Fruit fly (Drosophila melanogaster) whole organism, embryonic: ENCODE measurements around the gene Idua.

Experiments used
- Awh ChIP-seq: fragments of 200-800 bp; sonication (Bioruptor generic); IDR thresholded peaks from 2 replicates; pipeline ENCODE4, ENCODE4 v1.3.6; 2022; ENCODE audit warnings: missing biosample characterization, missing genetic modification characterization
- CG10366 ChIP-seq: fragments of 200-800 bp; sonication (Bioruptor generic); IDR thresholded peaks from 2 replicates; pipeline ENCODE4 v1.3.6; 2022; ENCODE audit warnings: missing biosample characterization, missing genetic modification characterization
- CG11456 ChIP-seq: fragments of 200-800 bp; sonication (Bioruptor generic); IDR thresholded peaks from 3 replicates; pipeline ENCODE4 v1.3.6; 2022; ENCODE audit warnings: missing biosample characterization, missing genetic modification characterization
- CG12391 ChIP-seq: fragments of 200-800 bp; sonication (Bioruptor generic); optimal IDR thresholded peaks from 3 replicates; lab custom pipeline; 2018; ENCODE audit warnings: missing biosample characterization, mild to moderate bottlenecking, missing genetic modification characterization, moderate library complexity
- CG14441 ChIP-seq: fragments of 200-800 bp; sonication (Bioruptor generic); IDR thresholded peaks from 2 replicates; pipeline ENCODE4 v1.3.6; 2022; ENCODE audit warnings: missing biosample characterization, missing genetic modification characterization
- CG15269 ChIP-seq: fragments of 200-800 bp; sonication (Bioruptor generic); optimal IDR thresholded peaks from 2 replicates; lab custom pipeline; 2018; ENCODE audit warnings: missing biosample characterization, mild to moderate bottlenecking, missing genetic modification characterization, moderate library complexity
- CG16813 ChIP-seq: fragments of 200-800 bp; sonication (Bioruptor generic); IDR thresholded peaks from 3 replicates; pipeline ENCODE4 v1.3.6; 2022; ENCODE audit warnings: missing biosample characterization, missing genetic modification characterization; ENCODE audit not compliant: partially characterized antibody
- CG17385 ChIP-seq: fragments of 200-800 bp; sonication (Bioruptor generic); optimal IDR thresholded peaks from 3 replicates; lab custom pipeline; 2018; ENCODE audit warnings: missing biosample characterization, mild to moderate bottlenecking, missing genetic modification characterization
- CG18476 ChIP-seq: fragments of 200-800 bp; sonication (Bioruptor generic); optimal IDR thresholded peaks from 2 replicates; lab custom pipeline; 2016; ENCODE audit warnings: missing biosample characterization, mild to moderate bottlenecking, missing genetic modification characterization
- CG18619 ChIP-seq: fragments of 200-800 bp; sonication (Bioruptor generic); optimal IDR thresholded peaks from 3 replicates; lab custom pipeline; 2017; ENCODE audit warnings: missing biosample characterization, mild to moderate bottlenecking, missing genetic modification characterization
- CG2712 ChIP-seq: fragments of 200-800 bp; optimal IDR thresholded peaks from 3 replicates; lab custom pipeline; 2019; ENCODE audit warnings: missing biosample characterization, mild to moderate bottlenecking, missing genetic modification characterization, moderate library complexity
- CG31224 ChIP-seq: fragments of 200-800 bp; sonication (Bioruptor generic); IDR thresholded peaks from 2 replicates; pipeline ENCODE4 v1.3.6; 2022; ENCODE audit warnings: missing biosample characterization, missing genetic modification characterization
- CG32767 ChIP-seq: fragments of 200-800 bp; sonication (Bioruptor generic); IDR thresholded peaks from 2 replicates; pipeline ENCODE4 v1.3.6; 2022; ENCODE audit warnings: missing biosample characterization, missing genetic modification characterization
- CG3847 ChIP-seq: fragments of 200-800 bp; sonication (Bioruptor generic); IDR thresholded peaks from 2 replicates; pipeline ENCODE4 v1.3.6; 2022; ENCODE audit warnings: missing biosample characterization, missing genetic modification characterization
- CG7839 ChIP-seq: fragments of 200-800 bp; sonication (Bioruptor generic); optimal IDR thresholded peaks from 3 replicates; lab custom pipeline; 2018; ENCODE audit warnings: missing biosample characterization, mild to moderate bottlenecking, missing genetic modification characterization, moderate library complexity
- CG7928 ChIP-seq: fragments of 200-800 bp; sonication (Bioruptor generic); optimal IDR thresholded peaks from 2 replicates; lab custom pipeline; 2017; ENCODE audit warnings: missing biosample characterization, mild to moderate bottlenecking, missing genetic modification characterization
- CG9727 ChIP-seq: fragments of 200-800 bp; sonication (Bioruptor generic); optimal IDR thresholded peaks from 3 replicates; lab custom pipeline; 2017; ENCODE audit warnings: missing biosample characterization, mild to moderate bottlenecking, missing genetic modification characterization
- H15 ChIP-seq: fragments of 200-800 bp; sonication (Bioruptor generic); IDR thresholded peaks from 3 replicates; pipeline ENCODE4 v1.3.6; 2022; ENCODE audit warnings: missing biosample characterization, missing genetic modification characterization
- HLHmδ ChIP-seq: fragments of 200-800 bp; sonication (Bioruptor generic); optimal IDR thresholded peaks from 2 replicates; lab custom pipeline; 2018; ENCODE audit warnings: missing biosample characterization, mild to moderate bottlenecking, missing genetic modification characterization, moderate library complexity
- Hmr ChIP-seq: fragments of 200-800 bp; sonication (Bioruptor generic); optimal IDR thresholded peaks from 3 replicates; lab custom pipeline; 2017; ENCODE audit warnings: mild to moderate bottlenecking, missing biosample characterization, missing genetic modification reagents, missing genetic modification characterization
- Hsf ChIP-seq: fragments of 200-800 bp; sonication (Bioruptor generic); optimal IDR thresholded peaks from 3 replicates; lab custom pipeline; 2016; ENCODE audit warnings: missing biosample characterization, missing genetic modification characterization
- Mrtf ChIP-seq: fragments of 200-800 bp; sonication (Bioruptor generic); IDR thresholded peaks from 3 replicates; pipeline ENCODE4 v1.3.6; 2022; ENCODE audit warnings: missing biosample characterization, missing genetic modification characterization
- Oli ChIP-seq: fragments of 200-800 bp; sonication (Bioruptor generic); optimal IDR thresholded peaks from 2 replicates; lab custom pipeline; 2018; ENCODE audit warnings: missing biosample characterization, mild to moderate bottlenecking, missing genetic modification characterization, moderate library complexity
- Side ChIP-seq: fragments of 200-800 bp; sonication (Bioruptor generic); optimal IDR thresholded peaks from 2 replicates; lab custom pipeline; 2016; ENCODE audit warnings: missing biosample characterization, missing genetic modification characterization
- Sox102F ChIP-seq: fragments of 200-800 bp; sonication (Bioruptor generic); optimal IDR thresholded peaks from 2 replicates; lab custom pipeline; 2018; ENCODE audit warnings: missing biosample characterization, mild to moderate bottlenecking, missing genetic modification characterization, moderate library complexity
- Vsx1 ChIP-seq: fragments of 200-800 bp; sonication (Bioruptor generic); optimal IDR thresholded peaks from 2 replicates; lab custom pipeline; 2017; ENCODE audit warnings: missing biosample characterization, mild to moderate bottlenecking, missing genetic modification characterization, missing genetic modification reagents
- al ChIP-seq: fragments of 200-800 bp; sonication (Bioruptor generic); IDR thresholded peaks from 2 replicates; pipeline ENCODE4 v1.3.6; 2022; ENCODE audit warnings: missing biosample characterization, missing genetic modification characterization
- dati ChIP-seq: fragments of 200-800 bp; sonication (Bioruptor generic); IDR thresholded peaks from 2 replicates; pipeline ENCODE4 v1.3.6; 2022; ENCODE audit warnings: missing biosample characterization, missing genetic modification characterization
- en ChIP-seq: fragments of 200-800 bp; sonication (Bioruptor generic); optimal IDR thresholded peaks from 2 replicates; lab custom pipeline; 2016; ENCODE audit warnings: missing biosample characterization, missing genetic modification characterization
- grau ChIP-seq: fragments of 200-800 bp; optimal IDR thresholded peaks from 3 replicates; lab custom pipeline; 2019; ENCODE audit warnings: missing biosample characterization, mild to moderate bottlenecking, missing genetic modification characterization, moderate library complexity
- gro ChIP-seq: fragments of 200-800 bp; sonication (Bioruptor generic); optimal IDR thresholded peaks from 2 replicates; lab custom pipeline; 2016; ENCODE audit warnings: missing biosample characterization, missing genetic modification characterization
- her ChIP-seq: fragments of 200-800 bp; sonication (Bioruptor generic); optimal IDR thresholded peaks from 2 replicates; lab custom pipeline; 2016; ENCODE audit warnings: missing biosample characterization, missing genetic modification characterization
- kah ChIP-seq: fragments of 200-800 bp; sonication (Bioruptor generic); optimal IDR thresholded peaks from 2 replicates; lab custom pipeline; 2018; ENCODE audit warnings: missing biosample characterization, mild to moderate bottlenecking, missing genetic modification characterization
- lilli ChIP-seq: fragments of 200-800 bp; sonication (Bioruptor generic); optimal IDR thresholded peaks from 3 replicates; lab custom pipeline; 2016; ENCODE audit warnings: missing biosample characterization, missing genetic modification characterization
- onecut ChIP-seq: fragments of 200-800 bp; sonication (Bioruptor generic); IDR thresholded peaks from 2 replicates; pipeline ENCODE4 v1.3.6; 2022; ENCODE audit warnings: missing biosample characterization, missing genetic modification characterization
- phol ChIP-seq: fragments of 200-800 bp; sonication (Bioruptor generic); optimal IDR thresholded peaks from 3 replicates; lab custom pipeline; 2018; ENCODE audit warnings: missing biosample characterization, mild to moderate bottlenecking, missing genetic modification characterization, moderate library complexity
- row ChIP-seq: fragments of 200-800 bp; sonication (Bioruptor generic); IDR thresholded peaks from 3 replicates; pipeline ENCODE4 v1.3.6; 2022; ENCODE audit warnings: missing biosample characterization, missing genetic modification characterization
- sd ChIP-seq: fragments of 200-800 bp; sonication (Bioruptor generic); optimal IDR thresholded peaks from 3 replicates; lab custom pipeline; 2018; ENCODE audit warnings: missing biosample characterization, mild to moderate bottlenecking, missing genetic modification characterization, moderate library complexity
- sens-2 ChIP-seq: fragments of 200-800 bp; sonication (Bioruptor generic); IDR thresholded peaks from 2 replicates; pipeline ENCODE4 v1.3.6; 2022; ENCODE audit warnings: missing biosample characterization, missing genetic modification characterization
- seq ChIP-seq: fragments of 200-800 bp; sonication (Bioruptor generic); IDR thresholded peaks from 2 replicates; pipeline ENCODE4 v1.3.6; 2022; ENCODE audit warnings: missing biosample characterization, missing genetic modification characterization
- sisA ChIP-seq: fragments of 200-800 bp; sonication (Bioruptor generic); IDR thresholded peaks from 2 replicates; pipeline ENCODE4 v1.3.6; 2022; ENCODE audit warnings: missing biosample characterization, missing genetic modification characterization
- slbo ChIP-seq: fragments of 200-800 bp; sonication (Bioruptor generic); IDR thresholded peaks from 2 replicates; pipeline ENCODE4 v1.3.6; 2022; ENCODE audit warnings: missing biosample characterization, missing genetic modification characterization
- tgo ChIP-seq: fragments of 200-800 bp; sonication (Bioruptor generic); IDR thresholded peaks from 3 replicates; pipeline ENCODE4 v1.3.6; 2022; ENCODE audit warnings: missing biosample characterization, missing genetic modification characterization
- tio ChIP-seq: fragments of 200-800 bp; sonication (Bioruptor generic); optimal IDR thresholded peaks from 2 replicates; lab custom pipeline; 2017; ENCODE audit warnings: missing biosample characterization, missing genetic modification characterization, inconsistent platforms
- wor ChIP-seq: fragments of 200-800 bp; sonication (Bioruptor generic); IDR thresholded peaks from 2 replicates; pipeline ENCODE4 v1.3.6; 2022; ENCODE audit warnings: missing biosample characterization, missing genetic modification characterization
- zf30C ChIP-seq: fragments of 200-800 bp; sonication (Bioruptor generic); optimal IDR thresholded peaks from 3 replicates; lab custom pipeline; 2018; ENCODE audit warnings: missing biosample characterization, mild to moderate bottlenecking, missing genetic modification characterization
- zfh2 ChIP-seq: fragments of 200-800 bp; sonication (Bioruptor generic); optimal IDR thresholded peaks from 2 replicates; lab custom pipeline; 2016; ENCODE audit warnings: missing biosample characterization, missing genetic modification characterization

Idua gene

DNA sequence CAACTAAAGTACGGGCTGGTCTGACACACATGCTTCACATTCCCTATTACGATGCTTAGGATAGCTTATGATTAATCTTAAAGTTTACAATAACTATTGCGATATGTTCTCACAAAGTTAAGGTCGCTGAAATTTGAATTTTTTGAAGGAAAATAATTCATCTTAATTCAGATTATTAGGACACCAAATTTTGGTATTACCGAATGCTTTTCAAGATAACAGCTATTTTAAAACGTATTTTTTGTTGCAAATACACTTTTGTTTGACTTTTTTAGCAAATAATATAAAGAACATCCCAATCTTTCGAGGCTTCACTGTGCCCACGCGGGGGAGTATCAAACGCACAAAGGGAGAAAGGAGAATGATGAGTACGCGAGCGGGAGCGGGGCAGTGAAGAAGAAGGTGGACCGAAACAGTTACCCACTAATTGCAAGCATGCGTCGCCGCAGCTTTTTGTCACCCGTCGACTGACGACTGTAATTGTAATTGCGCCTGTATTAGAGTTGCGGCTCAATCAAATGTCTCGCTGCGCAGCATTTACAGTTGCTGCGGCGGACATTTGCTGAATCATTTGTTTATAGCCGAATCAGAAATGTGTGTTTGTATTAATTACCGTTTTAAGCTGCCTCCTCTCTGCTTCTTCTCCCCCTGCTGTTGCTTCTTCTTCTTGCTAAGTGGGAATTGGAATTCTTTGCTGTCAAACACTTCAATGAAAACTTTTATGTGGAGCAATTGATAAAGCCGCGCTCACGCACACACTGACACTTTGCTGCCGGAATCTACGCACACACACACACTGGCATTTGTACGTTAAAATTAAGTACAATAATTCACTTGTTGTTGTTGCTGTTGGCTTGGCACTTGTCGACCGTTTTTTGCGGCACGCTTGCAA lies 46.7 kb downstream of the Idua start (continued):
- TF ChIP-seq sisA (GFP tag; lab: Robert Waterston, UW) (peak; percentile 34; the same call in 1 of the 2 replicates), wor (no peak), CG2712 (peak; percentile 5), CG7928 (GFP tag; lab: Kevin White, UChicago) (peak; percentile 6), CG14441 (GFP tag; lab: Robert Waterston, UW) (no peak), CG15269 (tag; lab: Kevin White, UChicago) (no peak), CG10366 (GFP tag; lab: Robert Waterston, UW) (no peak), Oli (tag; lab: Kevin White, UChicago) (peak; percentile 13), gro (GFP tag; lab: Kevin White, UChicago) (no peak), H15 (GFP tag; lab: Robert Waterston, UW) (0 out of 3 replicates have a peak, but pooled peaks have one; percentile 28), kah (GFP tag; lab: Kevin White, UChicago) (no peak), CG11456 (GFP tag; lab: Robert Waterston, UW) (0 out of 3 replicates have a peak, but pooled peaks have one; percentile 27), onecut (GFP tag; lab: Robert Waterston, UW) (no peak), CG18476 (GFP tag; lab: Kevin White, UChicago) (no peak), tio (GFP tag; lab: Kevin White, UChicago) (peak; percentile 39), grau (tag; lab: Kevin White, UChicago) (peak; percentile 84), CG7839 (tag; lab: Kevin White, UChicago) (peak; percentile 2), Side (GFP tag; lab: Kevin White, UChicago) (peak; percentile 11), Awh (GFP tag; lab: Robert Waterston, UW) (0 out of 2 replicates have a peak, but pooled peaks have one; percentile 15), dati (GFP tag; lab: Robert Waterston, UW) (no peak), CG32767 (GFP tag; lab: Robert Waterston, UW) (no peak), al (GFP tag; lab: Robert Waterston, UW) (peak; percentile 24; the same call in 1 of the 2 replicates), her (GFP tag; lab: Kevin White, UChicago) (no peak), HLHmδ (GFP tag; lab: Kevin White, UChicago) (no peak), slbo (GFP tag; lab: Robert Waterston, UW) (peak; percentile 11; the same call in 1 of the 2 replicates), seq (GFP tag; lab: Robert Waterston, UW) (peak; percentile 29; the same call in 1 of the 2 replicates), Hsf (GFP tag; lab: Kevin White, UChicago) (peak; percentile 34), CG16813 (no peak), lilli (GFP tag; lab: Kevin White, UChicago) (peak; percentile 50), CG12391 (no peak), Mrtf (no peak), Hmr (GFP tag; lab: Kevin White, UChicago) (no peak), sd (tag; lab: Kevin White, UChicago) (peak; percentile 51)

DNA sequence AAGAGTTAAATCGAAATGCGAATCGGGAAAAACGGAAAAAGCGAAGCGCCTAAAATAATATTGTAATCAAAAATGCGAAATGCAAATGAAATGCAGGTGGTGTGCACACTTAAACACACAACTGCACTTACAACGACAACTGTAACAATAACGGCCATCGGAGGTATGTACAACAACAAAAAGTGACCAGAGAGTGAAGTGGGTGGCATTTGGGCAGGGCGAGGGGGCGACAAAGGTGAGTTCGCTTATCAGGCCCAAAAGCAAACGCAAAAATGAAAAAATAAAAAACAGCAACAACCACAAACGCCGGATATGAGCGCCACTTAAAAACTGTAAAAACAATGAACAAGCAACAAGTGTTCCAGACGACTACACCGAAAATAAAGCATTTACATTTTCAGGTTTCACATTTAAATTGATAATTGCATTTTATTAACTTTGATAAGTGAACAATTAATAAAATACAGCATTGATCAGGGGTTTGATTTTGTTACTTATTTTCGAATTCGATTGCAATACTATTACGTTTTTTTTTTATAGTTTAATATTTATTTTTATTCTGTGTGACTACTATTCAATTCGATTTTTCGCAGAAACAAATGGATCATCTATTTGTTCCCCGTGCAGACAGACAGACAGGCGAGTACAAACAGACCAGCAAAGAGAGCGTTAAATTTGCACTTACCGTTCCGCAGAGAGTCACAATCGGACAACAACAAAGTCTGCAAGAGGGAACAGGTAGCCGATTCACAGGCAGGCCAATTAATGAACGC lies 47.6 kb downstream of the Idua start:
- TF ChIP-seq CG3847 (GFP tag; lab: Robert Waterston, UW): peak; percentile 42
- peak; percentile 39 for TF ChIP-seq zf30C
- TF ChIP-seq phol (tag; lab: Kevin White, UChicago): peak; percentile 9
- peak; percentile 14 for TF ChIP-seq Vsx1 (GFP tag; lab: Kevin White, UChicago)
- peak; percentile 12 for TF ChIP-seq CG9727 (GFP tag; lab: Kevin White, UChicago)
- TF ChIP-seq CG18619 (GFP tag; lab: Kevin White, UChicago): peak; percentile 48
- TF ChIP-seq al (GFP tag; lab: Robert Waterston, UW): peak; percentile 17; the same call in 1 of the 2 replicates
- TF ChIP-seq grau (tag; lab: Kevin White, UChicago): peak; percentile 56
- no peak for TF ChIP-seq en (GFP tag; lab: Kevin White, UChicago)
- TF ChIP-seq sens-2 (GFP tag; lab: Robert Waterston, UW): no peak
- peak; percentile 5 for TF ChIP-seq CG17385
- peak; percentile 20 for TF ChIP-seq zfh2 (GFP tag; lab: Kevin White, UChicago)
- TF ChIP-seq tgo (GFP tag; lab: Robert Waterston, UW): peak; percentile 56
- peak; percentile 25 for TF ChIP-seq Sox102F (GFP tag; lab: Kevin White, UChicago)
- peak; percentile 68 for TF ChIP-seq row (GFP tag; lab: Robert Waterston, UW)
- TF ChIP-seq CG31224 (GFP tag; lab: Robert Waterston, UW): peak; percentile 55
